Fruit fly (Drosophila melanogaster): ENCODE data around the gene PolE1.

PolE1 gene

dm6 chr3R:23331280-23331679 lies 16.6 kb upstream of the PolE1 start (continued):
- TF ChIP-seq Hr3 (GFP tag; optimal IDR thresholded peaks at IDR 0.05), result peak; percentile 30
- TF ChIP-seq Six4 (GFP tag; optimal IDR thresholded peaks at IDR 0.05), result peak; percentile 21
- peak; percentile 79 for TF ChIP-seq CG12104 (GFP tag; optimal IDR thresholded peaks at IDR 0.05)
- TF ChIP-seq dati (GFP tag; IDR thresholded peaks at IDR 0.05), result no peak
- TF ChIP-seq esg (GFP tag; conservative IDR thresholded peaks at IDR 0.05), result no peak
- peak; percentile 64 for TF ChIP-seq CG6813 (GFP tag; optimal IDR thresholded peaks at IDR 0.05)
- no peak for TF ChIP-seq CG17361 (GFP tag; IDR thresholded peaks at IDR 0.05)
- no peak for TF ChIP-seq Rx (GFP tag; IDR thresholded peaks at IDR 0.05)
- no peak for TF ChIP-seq hbn (GFP tag; IDR thresholded peaks at IDR 0.05; ENCODE audit: partially characterized antibody)
- TF ChIP-seq E2f1 (GFP tag; IDR thresholded peaks at IDR 0.05), result no peak
- TF ChIP-seq Dip2 (GFP tag; IDR thresholded peaks at IDR 0.05), result no peak
- no peak for TF ChIP-seq usp (GFP tag; optimal IDR thresholded peaks at IDR 0.05)
- TF ChIP-seq dysf (GFP tag; IDR thresholded peaks at IDR 0.05), result peak; percentile 34; the same call in 1 of the 3 replicates
- TF ChIP-seq en (GFP tag; optimal IDR thresholded peaks at IDR 0.05), result no peak
- TF ChIP-seq Xrp1 (GFP tag; IDR thresholded peaks at IDR 0.05), result peak; percentile 75
- no peak for TF ChIP-seq p53 (GFP tag; optimal IDR thresholded peaks at IDR 0.05)
- no peak for TF ChIP-seq tup (GFP tag; optimal IDR thresholded peaks at IDR 0.05)
- no peak for TF ChIP-seq Nf-YA (GFP tag; IDR thresholded peaks at IDR 0.05)
- TF ChIP-seq hth (optimal IDR thresholded peaks at IDR 0.05), result no peak
- peak; percentile 43 for TF ChIP-seq CG8359 (GFP tag; optimal IDR thresholded peaks at IDR 0.05; ENCODE audit: borderline replicate concordance)
- no peak for TF ChIP-seq gro (GFP tag; optimal IDR thresholded peaks at IDR 0.05)
- TF ChIP-seq fd3F (GFP tag; optimal IDR thresholded peaks at IDR 0.05), result peak; percentile 14
- peak; percentile 5 for TF ChIP-seq CG11398 (GFP tag; optimal IDR thresholded peaks at IDR 0.05)
- TF ChIP-seq CG4820 (GFP tag; optimal IDR thresholded peaks at IDR 0.05), result peak; percentile 42
- no peak for TF ChIP-seq CG17186 (GFP tag; optimal IDR thresholded peaks at IDR 0.05)
- no peak for TF ChIP-seq sob (GFP tag; IDR thresholded peaks at IDR 0.05)
- no peak for TF ChIP-seq lov (optimal IDR thresholded peaks at IDR 0.05)
- no peak for TF ChIP-seq lov (GFP tag; IDR thresholded peaks at IDR 0.05)
- TF ChIP-seq CG14667 (GFP tag; IDR thresholded peaks at IDR 0.05), result no peak
- peak; percentile 16 for TF ChIP-seq Spps (tag; optimal IDR thresholded peaks at IDR 0.05)
- no peak for TF ChIP-seq Tbp (GFP tag; optimal IDR thresholded peaks at IDR 0.05)
- peak; percentile 20 for TF ChIP-seq twi (tag; optimal IDR thresholded peaks at IDR 0.05)
- TF ChIP-seq HHEX (GFP tag; optimal IDR thresholded peaks at IDR 0.05), result peak; percentile 41
- no peak for TF ChIP-seq ken (GFP tag; IDR thresholded peaks at IDR 0.05)
- TF ChIP-seq zen2 (GFP tag; IDR thresholded peaks at IDR 0.05; ENCODE audit: partially characterized antibody), result no peak
- TF ChIP-seq CG4404 (GFP tag; IDR thresholded peaks at IDR 0.05), result no peak
- peak; percentile 57 for TF ChIP-seq CG10431 (GFP tag; optimal IDR thresholded peaks at IDR 0.05)
- TF ChIP-seq bigmax (GFP tag; optimal IDR thresholded peaks at IDR 0.05), result no peak
- TF ChIP-seq jigr1 (GFP tag; IDR thresholded peaks at IDR 0.05), result no peak
- no peak for TF ChIP-seq eyg (GFP tag; optimal IDR thresholded peaks at IDR 0.05)
- no peak for TF ChIP-seq CG10366 (GFP tag; IDR thresholded peaks at IDR 0.05)
- TF ChIP-seq Ada2b (GFP tag; IDR thresholded peaks at IDR 0.05), result no peak
- peak; percentile 32 for TF ChIP-seq NC2β (GFP tag; optimal IDR thresholded peaks at IDR 0.05)
- no peak for TF ChIP-seq kay (GFP tag; optimal IDR thresholded peaks at IDR 0.05)
- no peak for TF ChIP-seq Dp (GFP tag; optimal IDR thresholded peaks at IDR 0.05)
- no peak for TF ChIP-seq CG6791 (GFP tag; IDR thresholded peaks at IDR 0.05; ENCODE audit: partially characterized antibody)
- TF ChIP-seq Nf-YB (GFP tag; optimal IDR thresholded peaks at IDR 0.05), result peak; percentile 38
- TF ChIP-seq CG10209 (GFP tag; optimal IDR thresholded peaks at IDR 0.05), result peak; percentile 48
- TF ChIP-seq Gsc (GFP tag; IDR thresholded peaks at IDR 0.05), result no peak
- TF ChIP-seq CG11723 (GFP tag; optimal IDR thresholded peaks at IDR 0.05), result no peak
- peak in 1 of 2 experiments; percentile 56 for TF ChIP-seq Hr51 (GFP tag; optimal IDR thresholded peaks at IDR 0.05)
- no peak for TF ChIP-seq ssp (GFP tag; IDR thresholded peaks at IDR 0.05)
- no peak for TF ChIP-seq CG7745 (tag; optimal IDR thresholded peaks at IDR 0.05)
